Worm (Caenorhabditis elegans): ENCODE data around the gene F17C11.6.
A peak's percentile ranks its signal among the peaks of the same experiment; 100 is the strongest.

The F17C11.6 gene

DNA sequence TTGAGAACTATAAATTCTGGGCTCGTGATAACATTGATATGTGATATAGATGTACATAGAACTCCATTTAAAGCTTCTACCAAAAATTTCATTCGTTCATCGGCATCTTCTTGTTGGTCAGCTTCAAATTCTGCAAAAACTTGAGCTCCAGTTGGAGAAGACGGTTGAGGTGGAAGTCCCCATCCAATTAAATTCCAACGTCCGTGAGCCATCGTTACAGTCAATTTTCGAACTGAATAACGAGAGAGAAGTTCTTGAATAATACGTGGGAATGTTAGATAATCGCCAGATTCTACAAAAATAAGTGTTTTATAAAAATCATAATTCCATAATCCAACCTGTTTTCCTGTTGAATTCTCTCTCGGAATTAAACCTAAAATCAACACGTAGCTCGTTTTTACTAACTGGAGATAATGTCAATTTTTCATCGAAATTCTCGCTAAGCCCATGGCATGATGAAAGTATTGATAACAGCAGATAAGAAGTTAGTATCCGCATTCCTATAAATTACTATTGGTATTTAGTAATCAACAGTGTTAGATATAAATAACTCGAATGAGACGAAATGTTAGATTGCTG lies 3.5 kb downstream of the F17C11.6 start, which contains the start of gene pigt-1:
TSS of gene pigt-1 (minus strand) at position 500 of the 579 bp plus-strand sequence.
- TF ChIP-seq lin-15B (tag; optimal IDR thresholded peaks at IDR 0.05) (no peak), pag-3 (tag; optimal IDR thresholded peaks at IDR 0.05; ENCODE audit: borderline replicate concordance, insufficient read depth) (no peak), dpl-1 (GFP tag; optimal IDR thresholded peaks at IDR 0.05) (no peak), fkh-8 (tag; optimal IDR thresholded peaks at IDR 0.05) (no peak), C16A3.4 (tag; optimal IDR thresholded peaks at IDR 0.05) (no peak), grh-1 (GFP tag; IDR thresholded peaks at IDR 0.05) (no peak), nhr-237 (tag; optimal IDR thresholded peaks at IDR 0.05) (no peak), nhr-85 (tag) (peak; percentile 58), pax-3 (tag; optimal IDR thresholded peaks at IDR 0.05) (no peak), pqm-1 (tag; optimal IDR thresholded peaks at IDR 0.05) (no peak), mef-2 (tag; optimal IDR thresholded peaks at IDR 0.05) (no peak), Y116A8C.19 (tag; optimal IDR thresholded peaks at IDR 0.05; ENCODE audit: borderline replicate concordance) (no peak), egl-13 (tag; optimal IDR thresholded peaks at IDR 0.05) (no peak), lin-13 (GFP tag; optimal IDR thresholded peaks at IDR 0.05) (no peak), C04F5.9 (tag; optimal IDR thresholded peaks at IDR 0.05) (no peak), ceh-90 (tag; optimal IDR thresholded peaks at IDR 0.05) (no peak), isw-1 (GFP tag; IDR thresholded peaks at IDR 0.05) (no peak), snu-23 (GFP tag; optimal IDR thresholded peaks at IDR 0.05) (peak; percentile 14), sptf-1 (tag; optimal IDR thresholded peaks at IDR 0.05) (no peak), ztf-11 (tag; optimal IDR thresholded peaks at IDR 0.05) (no peak), fos-1 (tag; optimal IDR thresholded peaks at IDR 0.05) (no peak), ceh-82 (tag; optimal IDR thresholded peaks at IDR 0.05) (no peak), zip-4 (GFP tag; optimal IDR thresholded peaks at IDR 0.05) (no peak), hpl-2 (GFP tag; optimal IDR thresholded peaks at IDR 0.05) (no peak), ceh-88 (GFP tag; IDR thresholded peaks at IDR 0.05) (no peak), C34B4.2 (tag; optimal IDR thresholded peaks at IDR 0.05) (no peak), hlh-4 (tag; optimal IDR thresholded peaks at IDR 0.05) (no peak), nhr-76 (tag; optimal IDR thresholded peaks at IDR 0.05) (no peak), aha-1 (tag; optimal IDR thresholded peaks at IDR 0.05) (no peak), skn-1 (tag; optimal IDR thresholded peaks at IDR 0.05) (no peak), ztf-4 (tag; optimal IDR thresholded peaks at IDR 0.05) (peak; percentile 33), elt-2 (tag; optimal IDR thresholded peaks at IDR 0.05) (peak; percentile 15), unc-86 (tag; optimal IDR thresholded peaks at IDR 0.05) (no peak), xbp-1 (tag; optimal IDR thresholded peaks at IDR 0.05) (no peak), ama-1 (optimal IDR thresholded peaks at IDR 0.05) (no peak), nhr-71 (tag; optimal IDR thresholded peaks at IDR 0.05) (peak; percentile 44), sox-4 (tag; optimal IDR thresholded peaks at IDR 0.05) (no peak), nhr-77 (tag; optimal IDR thresholded peaks at IDR 0.05) (no peak), nhr-12 (tag; optimal IDR thresholded peaks at IDR 0.05) (no peak), ets-5 (GFP tag; IDR thresholded peaks at IDR 0.05) (no peak), nhr-28 (tag; optimal IDR thresholded peaks at IDR 0.05) (no peak), mdl-1 (tag; optimal IDR thresholded peaks at IDR 0.05) (no peak), nhr-19 (GFP tag; conservative IDR thresholded peaks at IDR 0.05) (no peak; the same call in 1 of the 2 replicates), dsc-1 (tag; optimal IDR thresholded peaks at IDR 0.05) (no peak), vab-15 (tag; optimal IDR thresholded peaks at IDR 0.05) (no peak), blmp-1 (tag; optimal IDR thresholded peaks at IDR 0.05) (no peak), nhr-84 (tag; optimal IDR thresholded peaks at IDR 0.05) (no peak), zag-1 (tag; optimal IDR thresholded peaks at IDR 0.05) (no peak), F16B12.6 (tag; optimal IDR thresholded peaks at IDR 0.05) (no peak), snpc-4 (tag; optimal IDR thresholded peaks at IDR 0.05) (no peak), fkh-10 (GFP tag; optimal IDR thresholded peaks at IDR 0.05) (no peak), lin-14 (GFP tag; optimal IDR thresholded peaks at IDR 0.05) (no peak), mep-1 (tag; optimal IDR thresholded peaks at IDR 0.05) (no peak), tlp-1 (tag; optimal IDR thresholded peaks at IDR 0.05) (no peak), alr-1 (tag; optimal IDR thresholded peaks at IDR 0.05; ENCODE audit: borderline replicate concordance) (no peak)

Measured in whole organism, L1 larva.